Worm (Caenorhabditis elegans): ENCODE measurements around the gene nspg-8.

DNA sequence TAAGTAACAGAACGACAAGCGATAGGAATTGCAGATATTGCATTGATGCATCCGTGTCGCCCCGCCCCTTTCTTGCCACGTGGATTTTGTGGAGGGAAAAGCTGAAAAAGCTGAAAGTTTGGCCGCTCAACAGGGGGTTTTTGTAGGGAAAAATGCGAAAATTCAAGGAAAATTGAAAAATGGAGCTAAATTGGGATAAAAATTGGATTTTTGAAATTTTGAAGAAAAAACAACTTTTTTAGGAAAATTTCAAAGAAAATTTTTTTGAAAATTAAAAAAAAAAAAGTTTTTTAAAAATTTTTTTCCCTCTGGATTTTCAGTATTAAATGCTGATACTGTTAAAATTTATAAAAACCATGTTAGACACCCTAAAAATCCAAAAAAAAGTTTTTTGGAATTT lies 45.9 kb upstream of the nspg-8 start, which contains the start of gene lgc-46:
- TF ChIP-seq mbf-1 (tag; optimal IDR thresholded peaks at IDR 0.05): no peak
- no peak for TF ChIP-seq ztf-11 (tag; optimal IDR thresholded peaks at IDR 0.05)
- no peak for TF ChIP-seq F13H6.1 (tag; optimal IDR thresholded peaks at IDR 0.05)
- no peak for TF ChIP-seq mdl-1 (tag; optimal IDR thresholded peaks at IDR 0.05)
- no peak for TF ChIP-seq unc-62 (GFP tag; optimal IDR thresholded peaks at IDR 0.05)
- no peak for TF ChIP-seq ama-1 (optimal IDR thresholded peaks at IDR 0.05)
- TF ChIP-seq lin-11 (tag; optimal IDR thresholded peaks at IDR 0.05): no peak
- TF ChIP-seq ceh-16 (tag; optimal IDR thresholded peaks at IDR 0.05): no peak
- no peak for TF ChIP-seq sma-9 (GFP tag; optimal IDR thresholded peaks at IDR 0.05)
- no peak for TF ChIP-seq sma-9 (tag; optimal IDR thresholded peaks at IDR 0.05)
- no peak for TF ChIP-seq blmp-1 (tag; optimal IDR thresholded peaks at IDR 0.05; ENCODE audit: insufficient read depth)
- no peak for TF ChIP-seq R02D3.7 (tag; optimal IDR thresholded peaks at IDR 0.05)

All from whole organism, L2 larva.